Fruit fly (Drosophila melanogaster) Kc167 (cell line): Measurements from ENCODE around the gene CG9698.

Source experiments
- Myc ChIP-seq: fragments of >200 bp; optimal IDR thresholded peaks from 2 replicates; lab custom pipeline; 2017; ENCODE audit warnings: missing external identifiers
- Sin3A ChIP-seq: fragments of >200 bp; optimal IDR thresholded peaks from 2 replicates; lab custom pipeline; 2018; ENCODE audit warnings: missing external identifiers
- h ChIP-seq: fragments of >200 bp; optimal IDR thresholded peaks from 3 replicates; lab custom pipeline; 2018; ENCODE audit warnings: missing external identifiers
- insv ChIP-seq: fragments of >200 bp; optimal IDR thresholded peaks from 3 replicates; lab custom pipeline; 2018; ENCODE audit warnings: missing external identifiers
- psq ChIP-seq: fragments of >200 bp; optimal IDR thresholded peaks from 2 replicates; lab custom pipeline; 2017; ENCODE audit warnings: missing external identifiers
- ttk ChIP-seq: sonication (Bioruptor generic); optimal IDR thresholded peaks from 2 replicates; lab custom pipeline; 2017; ENCODE audit warnings: missing external identifiers

DNA sequence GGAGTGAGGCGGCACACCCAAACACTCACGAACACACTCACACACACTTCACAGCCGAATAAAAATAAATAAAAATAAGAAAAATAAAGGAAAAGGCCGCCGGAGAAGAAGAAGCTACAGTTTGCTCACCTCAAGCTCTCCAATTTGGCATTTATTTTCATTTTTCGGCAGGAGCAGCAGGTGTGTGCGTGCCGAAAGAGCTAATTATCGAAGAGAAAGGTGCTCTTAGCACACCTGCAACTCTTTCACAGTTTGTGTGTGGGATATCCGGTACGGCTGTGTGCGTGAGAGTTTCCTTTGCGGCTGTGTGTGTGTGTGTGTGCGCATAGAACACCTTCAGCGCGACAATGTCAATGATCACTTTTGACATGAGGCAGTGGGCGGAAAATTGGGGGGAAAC, 30.4 kb downstream of the CG9698 start:
- TF ChIP-seq psq (lab: Kevin White, UChicago) (no peak), h (no peak), Sin3A (lab: Kevin White, UChicago) (no peak), ttk (lab: Kevin White, UChicago) (no peak), insv (no peak), Myc (lab: Kevin White, UChicago) (no peak)
